Fruit fly (Drosophila melanogaster): ENCODE data around the gene Lim1.

The Lim1 gene

dm6 chrX:8776790-8777478 lies 28.7 kb downstream of the Lim1 start:
- TF ChIP-seq CG32006 (GFP tag; optimal IDR thresholded peaks at IDR 0.05), result no peak
- TF ChIP-seq svp (GFP tag), result peak; percentile 69
- peak; percentile 7 for TF ChIP-seq OdsH (GFP tag; optimal IDR thresholded peaks at IDR 0.05)
- TF ChIP-seq eg (GFP tag; IDR thresholded peaks at IDR 0.05), result peak; percentile 33; the same call in 1 of the 3 replicates
- no peak for TF ChIP-seq CG8632 (GFP tag; optimal IDR thresholded peaks at IDR 0.05)
- peak; percentile 1 for TF ChIP-seq acj6 (GFP tag; optimal IDR thresholded peaks at IDR 0.05)
- TF ChIP-seq Eip78C (GFP tag), result peak; percentile 51

- TF ChIP-seq CG1621 (tag; optimal IDR thresholded peaks at IDR 0.05), result no peak
- TF ChIP-seq cyc (GFP tag; optimal IDR thresholded peaks at IDR 0.05), result no peak
- TF ChIP-seq ss (GFP tag; optimal IDR thresholded peaks at IDR 0.05), result no peak
- no peak for TF ChIP-seq CG6854 (GFP tag; optimal IDR thresholded peaks at IDR 0.05)
- no peak for TF ChIP-seq OdsH (GFP tag; optimal IDR thresholded peaks at IDR 0.05)
- no peak for TF ChIP-seq CG6808 (GFP tag; optimal IDR thresholded peaks at IDR 0.05)
- no peak for TF ChIP-seq CG8632 (GFP tag; optimal IDR thresholded peaks at IDR 0.05)
- no peak for TF ChIP-seq CG32006 (GFP tag; optimal IDR thresholded peaks at IDR 0.05)
- TF ChIP-seq CG4318 (GFP tag; optimal IDR thresholded peaks at IDR 0.05), result no peak
- TF ChIP-seq CG3032 (tag; optimal IDR thresholded peaks at IDR 0.05), result no peak
- TF ChIP-seq Blimp-1 (GFP tag; optimal IDR thresholded peaks at IDR 0.05), result no peak
- TF ChIP-seq CG9139 (GFP tag; optimal IDR thresholded peaks at IDR 0.05), result no peak
- no peak for TF ChIP-seq Ets96B (tag; optimal IDR thresholded peaks at IDR 0.05)
- no peak for TF ChIP-seq Eip78C (GFP tag)
Observed at dm6 chrX:8774957-8775356, 30.6 kb downstream of the Lim1 start.

- TF ChIP-seq esn (GFP tag; optimal IDR thresholded peaks at IDR 0.05), result peak; percentile 25
- TF ChIP-seq eg (GFP tag; IDR thresholded peaks at IDR 0.05), result peak; percentile 33; the same call in 1 of the 3 replicates
- TF ChIP-seq CG7368 (GFP tag; optimal IDR thresholded peaks at IDR 0.05), result peak; percentile 6
- TF ChIP-seq Sox102F (GFP tag; optimal IDR thresholded peaks at IDR 0.05), result peak; percentile 24
- peak; percentile 18 for TF ChIP-seq topi (GFP tag; optimal IDR thresholded peaks at IDR 0.05)
- TF ChIP-seq spab (GFP tag; optimal IDR thresholded peaks at IDR 0.05), result no peak
- TF ChIP-seq CG10631 (GFP tag; optimal IDR thresholded peaks at IDR 0.05), result peak; percentile 31
- no peak for TF ChIP-seq fd85E (GFP tag; optimal IDR thresholded peaks at IDR 0.05)
- TF ChIP-seq CG8319 (GFP tag; optimal IDR thresholded peaks at IDR 0.05), result no peak
- TF ChIP-seq dac (GFP tag; optimal IDR thresholded peaks at IDR 0.05), result peak; percentile 22
- TF ChIP-seq CG6276 (GFP tag; optimal IDR thresholded peaks at IDR 0.05), result no peak
- peak; percentile 24 for TF ChIP-seq CG3919 (GFP tag; optimal IDR thresholded peaks at IDR 0.05)
- TF ChIP-seq acj6 (GFP tag; optimal IDR thresholded peaks at IDR 0.05), result peak; percentile 5
- peak; percentile 17 for TF ChIP-seq lz (GFP tag; optimal IDR thresholded peaks at IDR 0.05)
- TF ChIP-seq CG9139 (GFP tag; optimal IDR thresholded peaks at IDR 0.05), result no peak
- peak; percentile 19 for TF ChIP-seq CG31627 (GFP tag; optimal IDR thresholded peaks at IDR 0.05)
- TF ChIP-seq Hr38 (GFP tag; optimal IDR thresholded peaks at IDR 0.05), result no peak
- TF ChIP-seq OdsH (GFP tag; optimal IDR thresholded peaks at IDR 0.05), result peak; percentile 29
- peak; percentile 43 for TF ChIP-seq pdm3 (GFP tag; optimal IDR thresholded peaks at IDR 0.05)
- no peak for TF ChIP-seq CG16779 (tag; optimal IDR thresholded peaks at IDR 0.05)
- TF ChIP-seq Gug (GFP tag; IDR thresholded peaks at IDR 0.05), result peak; percentile 36; the same call in 1 of the 2 replicates
- peak; percentile 20 for TF ChIP-seq CG10669 (GFP tag; optimal IDR thresholded peaks at IDR 0.05)
- no peak for TF ChIP-seq net (GFP tag; optimal IDR thresholded peaks at IDR 0.05)
- peak; percentile 54 for TF ChIP-seq Eip78C (GFP tag)
- peak; percentile 61 for TF ChIP-seq svp (GFP tag)
- peak; percentile 7 for TF ChIP-seq CG6792 (GFP tag; optimal IDR thresholded peaks at IDR 0.05)
- peak; percentile 12 for TF ChIP-seq Hr4 (GFP tag; optimal IDR thresholded peaks at IDR 0.05)
- TF ChIP-seq Lpt (GFP tag; optimal IDR thresholded peaks at IDR 0.05), result no peak
- peak; percentile 24 for TF ChIP-seq achi (GFP tag; optimal IDR thresholded peaks at IDR 0.05)
- TF ChIP-seq CG32006 (GFP tag; optimal IDR thresholded peaks at IDR 0.05), result peak; percentile 44
- TF ChIP-seq Sox14 (GFP tag; optimal IDR thresholded peaks at IDR 0.05), result no peak
- no peak for TF ChIP-seq fd59A (GFP tag; optimal IDR thresholded peaks at IDR 0.05)
- peak; percentile 52 for TF ChIP-seq Hr39 (GFP tag; optimal IDR thresholded peaks at IDR 0.05)
- TF ChIP-seq cyc (GFP tag; optimal IDR thresholded peaks at IDR 0.05), result peak; percentile 30
- no peak for TF ChIP-seq dsx (GFP tag; optimal IDR thresholded peaks at IDR 0.05; ENCODE audit: poor library complexity, severe bottlenecking)
- peak; percentile 22 for TF ChIP-seq Ets96B (tag; optimal IDR thresholded peaks at IDR 0.05)
- peak; percentile 23 for TF ChIP-seq Met (GFP tag; optimal IDR thresholded peaks at IDR 0.05)
- TF ChIP-seq CG6854 (GFP tag; optimal IDR thresholded peaks at IDR 0.05), result no peak
Observed at dm6 chrX:8774012-8774411, 31.6 kb downstream of the Lim1 start.
